Fruit fly (Drosophila melanogaster): Measurements from ENCODE around the gene ome.
A peak's percentile ranks its signal among the peaks of the same experiment; 100 is the strongest.

Gene ome

DNA sequence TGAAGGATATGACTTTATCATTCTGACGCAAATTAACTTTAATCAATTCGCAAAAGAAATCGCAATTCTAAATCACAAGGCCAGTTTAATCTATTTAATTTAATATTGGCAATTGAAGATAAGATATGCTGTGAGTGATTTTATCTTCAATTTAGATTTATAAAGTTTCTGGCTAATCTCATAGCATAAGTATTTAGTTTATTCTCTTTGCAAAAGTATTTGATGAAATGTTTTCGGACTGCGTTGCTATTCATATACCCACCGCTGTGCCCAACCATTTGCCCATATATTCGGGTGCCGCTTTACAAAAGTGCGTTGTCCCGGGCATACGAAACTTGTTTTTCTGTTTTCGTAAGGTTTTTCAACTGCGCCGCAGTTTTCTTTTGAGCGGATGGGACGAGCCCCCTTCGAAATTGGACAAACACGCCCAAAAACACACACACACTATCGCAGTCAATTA is 112.3 kb downstream of the ome start (continued):
- TF ChIP-seq tup (GFP tag; optimal IDR thresholded peaks at IDR 0.05): peak; percentile 77
- no peak for TF ChIP-seq usp (GFP tag; optimal IDR thresholded peaks at IDR 0.05)
- peak; percentile 81 for TF ChIP-seq CG34422 (GFP tag; IDR thresholded peaks at IDR 0.05)
- TF ChIP-seq Bteb2 (GFP tag; optimal IDR thresholded peaks at IDR 0.05): peak; percentile 94
- TF ChIP-seq Abd-B (GFP tag; optimal IDR thresholded peaks at IDR 0.05): peak; percentile 97
- TF ChIP-seq cg (GFP tag; optimal IDR thresholded peaks at IDR 0.05): no peak
- peak; percentile 70 for TF ChIP-seq Poxn (GFP tag; IDR thresholded peaks at IDR 0.05)
- TF ChIP-seq mirr (GFP tag; optimal IDR thresholded peaks at IDR 0.05): peak; percentile 90
- TF ChIP-seq Gsc (GFP tag; IDR thresholded peaks at IDR 0.05): no peak; the same call in 1 of the 2 replicates
- TF ChIP-seq CG14710 (tag; optimal IDR thresholded peaks at IDR 0.05): peak; percentile 97
- TF ChIP-seq Xbp1 (GFP tag; optimal IDR thresholded peaks at IDR 0.05): peak; percentile 96
- peak; percentile 82 for TF ChIP-seq CG15073 (GFP tag; optimal IDR thresholded peaks at IDR 0.05)
- no peak for TF ChIP-seq CG15479 (GFP tag; optimal IDR thresholded peaks at IDR 0.05)
- TF ChIP-seq Optix (GFP tag; IDR thresholded peaks at IDR 0.05): peak; percentile 77
- TF ChIP-seq sens-2 (GFP tag; IDR thresholded peaks at IDR 0.05): peak; percentile 71; the same call in 1 of the 2 replicates
- peak; percentile 75 for TF ChIP-seq Ets97D (GFP tag; optimal IDR thresholded peaks at IDR 0.05)
- peak; percentile 91 for TF ChIP-seq Dbx (GFP tag; IDR thresholded peaks at IDR 0.05)
- TF ChIP-seq CG12744 (GFP tag; optimal IDR thresholded peaks at IDR 0.05): peak; percentile 94
- TF ChIP-seq CG17186 (GFP tag; optimal IDR thresholded peaks at IDR 0.05): peak; percentile 87
- peak; percentile 96 for TF ChIP-seq unpg (GFP tag; optimal IDR thresholded peaks at IDR 0.05)
- TF ChIP-seq maf-S (GFP tag; optimal IDR thresholded peaks at IDR 0.05): peak; percentile 89
- TF ChIP-seq CG32767 (GFP tag; IDR thresholded peaks at IDR 0.05): peak; percentile 95
- TF ChIP-seq tll (GFP tag; optimal IDR thresholded peaks at IDR 0.05): peak in 1 of 2 experiments; percentile 46
- TF ChIP-seq CG1529 (GFP tag; optimal IDR thresholded peaks at IDR 0.05): peak; percentile 97
- peak; percentile 93 for TF ChIP-seq CG4854 (GFP tag; optimal IDR thresholded peaks at IDR 0.05)
- peak; percentile 92 for TF ChIP-seq CG30431 (GFP tag; optimal IDR thresholded peaks at IDR 0.05)
- peak; percentile 73 for TF ChIP-seq Awh (GFP tag; IDR thresholded peaks at IDR 0.05)
- TF ChIP-seq nom (GFP tag; optimal IDR thresholded peaks at IDR 0.05): no peak
- peak; percentile 87 for TF ChIP-seq Dad (GFP tag; optimal IDR thresholded peaks at IDR 0.05)
- TF ChIP-seq peb (GFP tag; IDR thresholded peaks at IDR 0.05): peak; percentile 78
- TF ChIP-seq CG8388 (GFP tag; optimal IDR thresholded peaks at IDR 0.05): peak; percentile 96
- TF ChIP-seq dmrt11E (tag; optimal IDR thresholded peaks at IDR 0.05): peak; percentile 98
- peak; percentile 75 for TF ChIP-seq ro (GFP tag; IDR thresholded peaks at IDR 0.05)
- peak; percentile 93 for TF ChIP-seq ems (GFP tag; optimal IDR thresholded peaks at IDR 0.05)
- peak; percentile 93 for TF ChIP-seq CG9817 (tag; optimal IDR thresholded peaks at IDR 0.05)
- TF ChIP-seq CG17385 (GFP tag; optimal IDR thresholded peaks at IDR 0.05): peak; percentile 96
- TF ChIP-seq Dp (GFP tag; optimal IDR thresholded peaks at IDR 0.05): peak; percentile 11
- TF ChIP-seq Dip2 (GFP tag; IDR thresholded peaks at IDR 0.05): 0 out of 2 replicates have a peak, but pooled peaks have one; percentile 68
- TF ChIP-seq Scr (GFP tag; IDR thresholded peaks at IDR 0.05; ENCODE audit: partially characterized antibody): no peak
- TF ChIP-seq CG11456 (GFP tag; IDR thresholded peaks at IDR 0.05): peak; percentile 86; the same call in 2 of the 3 replicates
- peak; percentile 91 for TF ChIP-seq Mes4 (GFP tag; optimal IDR thresholded peaks at IDR 0.05)
- TF ChIP-seq CG13424 (tag; optimal IDR thresholded peaks at IDR 0.05): peak; percentile 98
- TF ChIP-seq CG3407 (GFP tag; optimal IDR thresholded peaks at IDR 0.05): peak; percentile 91
- peak; percentile 39 for TF ChIP-seq MESR4 (GFP tag; optimal IDR thresholded peaks at IDR 0.05)
- TF ChIP-seq CG2202 (tag; optimal IDR thresholded peaks at IDR 0.05): peak; percentile 96
- TF ChIP-seq CG31224 (GFP tag; IDR thresholded peaks at IDR 0.05): peak; percentile 87
- peak; percentile 79 for TF ChIP-seq ase (GFP tag; IDR thresholded peaks at IDR 0.05)
- TF ChIP-seq Drgx (GFP tag; IDR thresholded peaks at IDR 0.05): peak; percentile 56
- peak; percentile 95 for TF ChIP-seq CG12071 (GFP tag; optimal IDR thresholded peaks at IDR 0.05)
- TF ChIP-seq CG12299 (tag; optimal IDR thresholded peaks at IDR 0.05): peak; percentile 94

All from whole organism, embryonic.